Fruit fly (Drosophila melanogaster): ENCODE results near the gene yip2.

Gene yip2

dm6 chr2L:9921401-9921800 lies 6.3 kb downstream of the yip2 start, which contains the start of gene CG4592 (continued):
- no peak for TF ChIP-seq CG11504 (tag; optimal IDR thresholded peaks at IDR 0.05)
- no peak for TF ChIP-seq ewg (GFP tag; optimal IDR thresholded peaks at IDR 0.05)
- TF ChIP-seq twi (tag; optimal IDR thresholded peaks at IDR 0.05), result no peak
- peak; percentile 72 for TF ChIP-seq Hsf (GFP tag; optimal IDR thresholded peaks at IDR 0.05)
- no peak for TF ChIP-seq org-1 (GFP tag; optimal IDR thresholded peaks at IDR 0.05)
- peak; percentile 39 for TF ChIP-seq CG18476 (GFP tag; optimal IDR thresholded peaks at IDR 0.05)
- TF ChIP-seq oc (tag; optimal IDR thresholded peaks at IDR 0.05), result no peak
- TF ChIP-seq CG13624 (GFP tag; optimal IDR thresholded peaks at IDR 0.05), result no peak
- peak; percentile 2 for TF ChIP-seq CG4328 (GFP tag; optimal IDR thresholded peaks at IDR 0.05)
- no peak for TF ChIP-seq Eip74EF (GFP tag; optimal IDR thresholded peaks at IDR 0.05)
- peak; percentile 42 for TF ChIP-seq chn (GFP tag; optimal IDR thresholded peaks at IDR 0.05)
- TF ChIP-seq CG32532 (GFP tag; IDR thresholded peaks at IDR 0.05), result peak; percentile 66
- no peak for TF ChIP-seq Sox100B (GFP tag; optimal IDR thresholded peaks at IDR 0.05)
- peak; percentile 83 for TF ChIP-seq Drgx (GFP tag; IDR thresholded peaks at IDR 0.05)
- no peak for TF ChIP-seq CG7271 (tag; optimal IDR thresholded peaks at IDR 0.05)
- peak; percentile 74 for TF ChIP-seq dysf (GFP tag; IDR thresholded peaks at IDR 0.05)
- TF ChIP-seq zen2 (GFP tag; IDR thresholded peaks at IDR 0.05; ENCODE audit: partially characterized antibody), result no peak
- peak; percentile 34 for TF ChIP-seq HHEX (GFP tag; optimal IDR thresholded peaks at IDR 0.05)
- TF ChIP-seq CoRest (tag; optimal IDR thresholded peaks at IDR 0.05), result peak; percentile 64
- TF ChIP-seq CG7963 (GFP tag; IDR thresholded peaks at IDR 0.05; ENCODE audit: partially characterized antibody), result no peak
- TF ChIP-seq ab (GFP tag; optimal IDR thresholded peaks at IDR 0.05), result no peak
- TF ChIP-seq bigmax (GFP tag; optimal IDR thresholded peaks at IDR 0.05), result peak; percentile 60
- no peak for TF ChIP-seq dimm (GFP tag; IDR thresholded peaks at IDR 0.05)
- peak; percentile 42 for TF ChIP-seq fd3F (GFP tag; optimal IDR thresholded peaks at IDR 0.05)
- TF ChIP-seq her (GFP tag; optimal IDR thresholded peaks at IDR 0.05), result peak; percentile 45
- TF ChIP-seq gro (GFP tag; optimal IDR thresholded peaks at IDR 0.05), result peak; percentile 67
- peak; percentile 53 for TF ChIP-seq Asciz (GFP tag; optimal IDR thresholded peaks at IDR 0.05)
- peak; percentile 48 for TF ChIP-seq dmrt11E (tag; optimal IDR thresholded peaks at IDR 0.05)
- peak; percentile 18; the same call in 1 of the 2 replicates for TF ChIP-seq Adf1 (GFP tag; IDR thresholded peaks at IDR 0.05)
- no peak for TF ChIP-seq CG9797 (GFP tag; optimal IDR thresholded peaks at IDR 0.05)
- TF ChIP-seq tx (GFP tag; optimal IDR thresholded peaks at IDR 0.05), result no peak
- TF ChIP-seq Fer1 (GFP tag; optimal IDR thresholded peaks at IDR 0.05), result no peak
- TF ChIP-seq H2.0 (GFP tag; IDR thresholded peaks at IDR 0.05), result peak; percentile 66
- TF ChIP-seq CG3065 (GFP tag; optimal IDR thresholded peaks at IDR 0.05), result no peak
- no peak for TF ChIP-seq crol (GFP tag; IDR thresholded peaks at IDR 0.05)
- TF ChIP-seq CG14860 (GFP tag; IDR thresholded peaks at IDR 0.05; ENCODE audit: partially characterized antibody), result no peak
- TF ChIP-seq phol (tag; optimal IDR thresholded peaks at IDR 0.05), result peak; percentile 71
- peak; percentile 11 for TF ChIP-seq CG31365 (tag; optimal IDR thresholded peaks at IDR 0.05)
- TF ChIP-seq sim (GFP tag; IDR thresholded peaks at IDR 0.05), result no peak
- no peak for TF ChIP-seq H15 (GFP tag; IDR thresholded peaks at IDR 0.05)
- TF ChIP-seq trem (tag; optimal IDR thresholded peaks at IDR 0.05), result peak; percentile 37
- no peak for TF ChIP-seq bbx (GFP tag; IDR thresholded peaks at IDR 0.05; ENCODE audit: partially characterized antibody)
- TF ChIP-seq bcd (GFP tag; optimal IDR thresholded peaks at IDR 0.05), result peak; percentile 59
- TF ChIP-seq Hr78 (GFP tag; optimal IDR thresholded peaks at IDR 0.05), result no peak
- no peak for TF ChIP-seq Vsx1 (GFP tag; optimal IDR thresholded peaks at IDR 0.05)
- TF ChIP-seq dmrt99B (tag; optimal IDR thresholded peaks at IDR 0.05), result no peak
- peak; percentile 14 for TF ChIP-seq pita (GFP tag; optimal IDR thresholded peaks at IDR 0.05)
- TF ChIP-seq bsh (GFP tag; optimal IDR thresholded peaks at IDR 0.05), result peak in 1 of 2 experiments; percentile 70
- no peak for TF ChIP-seq Jarid2 (GFP tag; optimal IDR thresholded peaks at IDR 0.05)
- TF ChIP-seq NK7.1 (GFP tag; optimal IDR thresholded peaks at IDR 0.05), result no peak

All from whole organism, embryonic.